Fruit fly (Drosophila melanogaster) whole organism, pupa: ENCODE results near the gene CG8206.

Source experiments
- CG10348 ChIP-seq: fragments of 200-800 bp; sonication (Bioruptor generic); IDR thresholded peaks from 2 replicates; pipeline ENCODE4 v1.3.6; 2022; ENCODE audit warnings: missing biosample characterization, missing genetic modification characterization
- CG12605 ChIP-seq: fragments of 200-800 bp; sonication (Bioruptor generic); IDR thresholded peaks from 2 replicates; pipeline ENCODE4 v1.3.6; 2022; ENCODE audit warnings: missing biosample characterization, missing genetic modification characterization
- CG13204 ChIP-seq: fragments of 200-800 bp; sonication (Bioruptor generic); optimal IDR thresholded peaks from 2 replicates; lab custom pipeline; 2018; ENCODE audit warnings: missing biosample characterization, mild to moderate bottlenecking, missing genetic modification characterization, moderate library complexity
- CG14655 ChIP-seq: fragments of 200-800 bp; sonication (Bioruptor generic); optimal IDR thresholded peaks from 3 replicates; lab custom pipeline; 2017; ENCODE audit warnings: mild to moderate bottlenecking, missing biosample characterization, missing genetic modification reagents, missing genetic modification characterization
- CG15710 ChIP-seq: fragments of 200-800 bp; sonication (Bioruptor generic); optimal IDR thresholded peaks from 2 replicates; lab custom pipeline; 2018; ENCODE audit warnings: missing biosample characterization, mild to moderate bottlenecking, missing genetic modification characterization, moderate library complexity
- CG17806 ChIP-seq: fragments of 200-800 bp; sonication (Bioruptor generic); optimal IDR thresholded peaks from 2 replicates; lab custom pipeline; 2018; ENCODE audit warnings: missing biosample characterization, mild to moderate bottlenecking, missing genetic modification characterization, moderate library complexity
- CG32121 ChIP-seq: fragments of 200-800 bp; sonication (Bioruptor generic); IDR thresholded peaks from 2 replicates; pipeline ENCODE4 v1.3.6; 2022; ENCODE audit warnings: missing biosample characterization, missing genetic modification characterization
- CG34367 ChIP-seq: fragments of 200-800 bp; sonication (Bioruptor generic); optimal IDR thresholded peaks from 2 replicates; lab custom pipeline; 2018; ENCODE audit warnings: missing biosample characterization, mild to moderate bottlenecking, missing genetic modification characterization
- CG4496 ChIP-seq: fragments of 200-800 bp; sonication (Bioruptor generic); IDR thresholded peaks from 3 replicates; pipeline ENCODE4 v1.3.6; 2022; ENCODE audit warnings: missing biosample characterization, missing genetic modification characterization
- CG8159 ChIP-seq: fragments of 200-800 bp; sonication (Bioruptor generic); optimal IDR thresholded peaks from 3 replicates; lab custom pipeline; 2018; ENCODE audit warnings: missing biosample characterization, mild to moderate bottlenecking, missing genetic modification characterization, moderate library complexity
- CG8301 ChIP-seq: fragments of 200-800 bp; sonication (Bioruptor generic); optimal IDR thresholded peaks from 2 replicates; lab custom pipeline; 2018; ENCODE audit warnings: missing biosample characterization, mild to moderate bottlenecking, missing genetic modification characterization
- CG9948 ChIP-seq: fragments of 200-800 bp; sonication (Bioruptor generic); optimal IDR thresholded peaks from 2 replicates; lab custom pipeline; 2018; ENCODE audit warnings: missing biosample characterization, mild to moderate bottlenecking, missing genetic modification characterization, moderate library complexity
- D1 ChIP-seq: fragments of 200-800 bp; sonication (Bioruptor generic); optimal IDR thresholded peaks from 2 replicates; lab custom pipeline; 2018; ENCODE audit warnings: missing biosample characterization, mild to moderate bottlenecking, missing genetic modification characterization, moderate library complexity
- EcR ChIP-seq: fragments of 200-800 bp; sonication (Bioruptor generic); optimal IDR thresholded peaks from 3 replicates; lab custom pipeline; 2019; ENCODE audit warnings: missing biosample characterization, missing genetic modification characterization, mild to moderate bottlenecking, moderate library complexity, missing genetic modification reagents
- Ets98B ChIP-seq: fragments of 200-800 bp; sonication (Bioruptor generic); IDR thresholded peaks from 2 replicates; pipeline ENCODE4 v1.3.6; 2022; ENCODE audit warnings: missing biosample characterization, missing genetic modification characterization
- Pif1A ChIP-seq: fragments of 200-800 bp; sonication (Bioruptor generic); optimal IDR thresholded peaks from 3 replicates; lab custom pipeline; 2016; ENCODE audit warnings: missing biosample characterization, missing genetic modification characterization
- Pif1B ChIP-seq: fragments of 200-800 bp; sonication (Bioruptor generic); optimal IDR thresholded peaks from 3 replicates; lab custom pipeline; 2016; ENCODE audit warnings: missing biosample characterization, missing genetic modification characterization
- Snoo ChIP-seq: fragments of 200-800 bp; sonication (Bioruptor generic); optimal IDR thresholded peaks from 3 replicates; lab custom pipeline; 2017; ENCODE audit warnings: missing biosample characterization, mild to moderate bottlenecking, missing genetic modification characterization, inconsistent platforms
- fd96Ca ChIP-seq: fragments of 200-800 bp; sonication (Bioruptor generic); IDR thresholded peaks from 3 replicates; pipeline ENCODE4 v1.3.6; 2022; ENCODE audit warnings: missing biosample characterization, missing genetic modification characterization
- gl ChIP-seq: fragments of 200-800 bp; sonication (Bioruptor generic); optimal IDR thresholded peaks from 2 replicates; lab custom pipeline; 2018; ENCODE audit warnings: missing biosample characterization, mild to moderate bottlenecking, missing genetic modification characterization
- rn ChIP-seq: fragments of 200-800 bp; sonication (Bioruptor generic); IDR thresholded peaks from 2 replicates; pipeline ENCODE4 v1.3.6; 2022; ENCODE audit warnings: missing biosample characterization, missing genetic modification characterization

CG8206 gene

DNA sequence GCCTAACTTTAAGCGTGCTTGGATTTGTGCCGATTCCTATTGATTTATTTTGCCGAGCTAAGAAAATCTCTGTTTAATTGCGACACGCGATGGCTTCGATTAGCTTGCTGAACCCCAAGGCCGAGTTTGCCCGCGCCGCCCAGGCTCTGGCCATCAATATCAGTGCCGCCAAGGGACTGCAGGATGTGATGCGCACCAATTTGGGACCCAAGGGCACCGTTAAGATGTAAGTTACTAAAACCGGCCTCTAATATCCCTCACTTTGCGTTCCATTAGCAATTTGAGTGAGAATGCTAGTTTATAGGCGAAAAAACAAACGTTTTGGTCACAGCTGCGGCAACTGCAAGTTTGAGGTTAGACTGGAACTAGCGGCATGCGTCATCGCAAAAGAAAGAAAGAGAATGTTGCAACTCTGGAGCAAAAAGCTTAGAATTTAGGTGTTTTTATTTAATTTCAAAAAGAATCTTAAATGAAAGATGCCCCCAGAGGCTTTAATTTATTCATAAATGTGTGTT lies 7.7 kb downstream of the CG8206 start:
- TF ChIP-seq CG32121 (GFP tag; lab: Robert Waterston, UW), result no peak
- no peak for TF ChIP-seq gl (tag; lab: Kevin White, UChicago)
- no peak for TF ChIP-seq CG8301 (tag; lab: Kevin White, UChicago)
- TF ChIP-seq CG8159 (tag; lab: Kevin White, UChicago), result no peak
- TF ChIP-seq Ets98B (GFP tag; lab: Robert Waterston, UW), result no peak
- TF ChIP-seq CG34367, result no peak

- TF ChIP-seq CG34367 (no peak), CG8301 (tag; lab: Kevin White, UChicago) (no peak), D1 (no peak), Ets98B (GFP tag; lab: Robert Waterston, UW) (no peak), CG32121 (GFP tag; lab: Robert Waterston, UW) (no peak), Pif1B (no peak), Snoo (tag; lab: Kevin White, UChicago) (no peak), CG10348 (GFP tag; lab: Robert Waterston, UW) (no peak), CG12605 (GFP tag; lab: Robert Waterston, UW) (no peak), CG17806 (tag; lab: Kevin White, UChicago) (no peak), CG8159 (tag; lab: Kevin White, UChicago) (no peak), rn (no peak), CG14655 (no peak), CG4496 (GFP tag; lab: Robert Waterston, UW) (no peak), CG9948 (no peak), Pif1A (GFP tag; lab: Kevin White, UChicago) (no peak), gl (tag; lab: Kevin White, UChicago) (no peak), EcR (no peak), CG13204 (GFP tag; lab: Kevin White, UChicago) (no peak), fd96Ca (GFP tag; lab: Robert Waterston, UW) (no peak)
Observed at dm6 chrX:15748945-15749344, 9.9 kb downstream of the CG8206 start, which contains the start of gene Mvd. TSS of gene Mvd (plus strand) at chrX:15749166.

dm6 chrX:15756018-15756417 lies 17.0 kb downstream of the CG8206 start, which contains the start of gene CG8260:
TSS of gene CG8260 (plus strand) at chrX:15756318.
- no peak for TF ChIP-seq CG34367
- TF ChIP-seq CG10348 (GFP tag; lab: Robert Waterston, UW), result no peak
- TF ChIP-seq Pif1A (GFP tag; lab: Kevin White, UChicago), result no peak
- TF ChIP-seq EcR, result no peak
- no peak for TF ChIP-seq CG8301 (tag; lab: Kevin White, UChicago)
- no peak for TF ChIP-seq fd96Ca (GFP tag; lab: Robert Waterston, UW)
- TF ChIP-seq gl (tag; lab: Kevin White, UChicago), result no peak
- no peak for TF ChIP-seq CG12605 (GFP tag; lab: Robert Waterston, UW)
- no peak for TF ChIP-seq CG17806 (tag; lab: Kevin White, UChicago)
- no peak for TF ChIP-seq Pif1B
- no peak for TF ChIP-seq CG9948
- TF ChIP-seq CG13204 (GFP tag; lab: Kevin White, UChicago), result no peak
- TF ChIP-seq rn, result no peak
- TF ChIP-seq CG8159 (tag; lab: Kevin White, UChicago), result no peak
- TF ChIP-seq CG14655, result no peak
- TF ChIP-seq Ets98B (GFP tag; lab: Robert Waterston, UW), result no peak
- TF ChIP-seq Snoo (tag; lab: Kevin White, UChicago), result no peak
- no peak for TF ChIP-seq D1
- TF ChIP-seq CG15710 (tag; lab: Kevin White, UChicago), result no peak
- no peak for TF ChIP-seq CG32121 (GFP tag; lab: Robert Waterston, UW)
- TF ChIP-seq, all 21 proteins: peak for 0

- TF ChIP-seq EcR, result no peak
- no peak for TF ChIP-seq gl (tag; lab: Kevin White, UChicago)
- no peak for TF ChIP-seq CG13204 (GFP tag; lab: Kevin White, UChicago)
- TF ChIP-seq CG9948, result no peak
- no peak for TF ChIP-seq Snoo (tag; lab: Kevin White, UChicago)
- no peak for TF ChIP-seq CG8159 (tag; lab: Kevin White, UChicago)
- TF ChIP-seq rn, result no peak
- no peak for TF ChIP-seq D1
- no peak for TF ChIP-seq CG8301 (tag; lab: Kevin White, UChicago)
- no peak for TF ChIP-seq Pif1A (GFP tag; lab: Kevin White, UChicago)
Observed at dm6 chrX:15758692-15759240, 19.7 kb downstream of the CG8206 start.

dm6 chrX:15759752-15760446 lies 20.9 kb downstream of the CG8206 start:
- TF ChIP-seq CG15710 (tag; lab: Kevin White, UChicago), result no peak
- peak; percentile 11 for TF ChIP-seq EcR
